Worm (Caenorhabditis elegans): ENCODE measurements around the gene nhr-219.

nhr-219 gene

DNA sequence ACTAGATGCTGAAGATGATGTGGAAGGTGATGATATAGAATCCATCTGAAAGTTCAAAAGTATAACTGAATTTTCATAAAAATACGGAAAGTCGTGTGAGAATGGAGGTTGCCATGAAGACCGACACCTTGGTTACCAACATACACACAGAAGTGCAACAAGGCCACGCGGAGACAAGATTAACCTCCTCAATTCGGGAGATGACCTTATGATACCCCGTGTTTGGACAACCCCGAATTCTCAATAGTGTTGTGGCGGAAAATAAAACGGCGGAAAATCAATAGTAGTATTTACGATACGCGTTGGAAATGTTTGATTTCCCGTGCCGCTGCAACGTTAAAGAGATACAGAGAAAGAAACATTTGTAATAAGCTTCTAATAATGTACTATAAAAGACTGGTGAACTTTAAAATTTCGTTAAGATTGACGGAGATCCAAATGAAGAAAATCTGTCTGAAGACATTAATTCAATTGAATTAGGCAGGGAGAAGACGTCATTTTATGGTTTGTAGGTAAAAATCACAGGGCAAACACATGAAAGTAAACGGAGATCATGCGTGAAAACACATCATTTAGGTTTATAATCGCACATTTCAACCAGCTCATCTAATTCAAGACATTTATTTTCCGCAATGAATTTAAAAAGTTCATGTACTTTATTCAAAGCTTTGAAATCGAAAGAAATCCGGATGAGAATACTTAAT lies 1.8 kb downstream of the nhr-219 start, which contains the start of gene nhr-44:
Gene nhr-44 (minus strand): TSS at position 51 of the 704 bp plus-strand sequence.
- TF ChIP-seq nhr-77 (tag; optimal IDR thresholded peaks at IDR 0.05) (no peak), aha-1 (tag) (peak; percentile 76), F37D6.2 (tag; optimal IDR thresholded peaks at IDR 0.05) (no peak), pqm-1 (tag; optimal IDR thresholded peaks at IDR 0.05) (no peak), jun-1 (tag; optimal IDR thresholded peaks at IDR 0.05) (no peak), lin-15B (tag; optimal IDR thresholded peaks at IDR 0.05) (no peak), aly-2 (tag; optimal IDR thresholded peaks at IDR 0.05) (no peak), mes-2 (tag; optimal IDR thresholded peaks at IDR 0.05; ENCODE audit: poor library complexity, severe bottlenecking) (no peak), mxl-2 (GFP tag; conservative IDR thresholded peaks at IDR 0.05) (no peak), sdz-12 (GFP tag; optimal IDR thresholded peaks at IDR 0.05) (no peak), hlh-30 (tag; optimal IDR thresholded peaks at IDR 0.05; ENCODE audit: insufficient read depth) (peak; percentile 46), nhr-28 (tag; optimal IDR thresholded peaks at IDR 0.05) (no peak), mdt-29 (GFP tag; IDR thresholded peaks at IDR 0.05) (no peak), F49E8.2 (tag; optimal IDR thresholded peaks at IDR 0.05; ENCODE audit: borderline replicate concordance) (no peak), lsy-2 (tag; optimal IDR thresholded peaks at IDR 0.05) (no peak), lin-38 (GFP tag; IDR thresholded peaks at IDR 0.05) (no peak), lin-13 (GFP tag; optimal IDR thresholded peaks at IDR 0.05) (no peak), nhr-42 (GFP tag; IDR thresholded peaks at IDR 0.05) (no peak), daf-16 (GFP tag; optimal IDR thresholded peaks at IDR 0.05) (no peak), daf-16 (tag; optimal IDR thresholded peaks at IDR 0.05) (peak; percentile 8)

DNA sequence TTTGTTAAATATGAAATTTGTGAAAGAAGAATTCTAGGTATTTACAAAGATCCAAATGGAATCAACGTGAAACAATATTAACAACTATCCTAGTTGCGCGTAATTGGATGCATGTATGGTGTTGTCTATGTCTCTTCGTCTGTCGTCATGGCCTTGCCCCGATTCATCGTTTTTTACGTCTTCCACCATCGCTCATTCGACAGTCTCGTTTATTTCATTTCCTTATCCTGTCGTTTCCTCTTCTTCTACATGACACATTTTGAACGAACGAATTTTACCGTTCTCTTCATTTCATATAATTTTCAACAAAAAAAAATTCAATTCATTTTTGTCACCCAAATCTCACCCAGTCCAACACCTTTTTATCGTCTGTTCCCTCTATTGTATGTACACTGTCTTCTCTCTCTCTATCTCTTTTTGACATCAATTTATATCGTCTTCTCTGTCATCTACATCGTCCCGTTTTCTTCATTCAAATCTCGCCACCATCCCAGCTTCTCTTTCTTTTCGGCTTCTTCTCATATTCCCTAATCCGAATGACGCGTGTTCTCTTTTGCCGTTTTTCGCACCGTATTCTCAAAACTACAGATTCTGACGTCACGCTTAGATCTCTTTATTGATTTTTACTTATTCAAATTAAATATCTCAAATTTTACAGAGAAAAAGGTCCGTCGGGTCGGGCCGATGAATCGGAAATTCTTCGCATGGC lies 9.4 kb downstream of the nhr-219 start, which contains the start of gene ttc-17:
Gene ttc-17 (plus strand): TSS at position 659 of the 709 bp plus-strand sequence.
- no peak for TF ChIP-seq lin-39 (tag; optimal IDR thresholded peaks at IDR 0.05)
- TF ChIP-seq nhr-48 (tag; optimal IDR thresholded peaks at IDR 0.05): no peak
- no peak for TF ChIP-seq lin-29 (GFP tag; IDR thresholded peaks at IDR 0.05)
- TF ChIP-seq T26A8.4 (GFP tag; IDR thresholded peaks at IDR 0.05): no peak
- TF ChIP-seq Y75B8A.6 (GFP tag; IDR thresholded peaks at IDR 0.05): no peak
- TF ChIP-seq D1046.2 (GFP tag; IDR thresholded peaks at IDR 0.05): no peak
- TF ChIP-seq set-16 (GFP tag; IDR thresholded peaks at IDR 0.05): no peak
- no peak for TF ChIP-seq vab-7 (GFP tag; IDR thresholded peaks at IDR 0.05)
- TF ChIP-seq nhr-25 (tag; optimal IDR thresholded peaks at IDR 0.05; ENCODE audit: borderline replicate concordance, insufficient read depth): peak; percentile 69
- TF ChIP-seq hlh-30 (tag; optimal IDR thresholded peaks at IDR 0.05; ENCODE audit: insufficient read depth): peak; percentile 26
- TF ChIP-seq nhr-11 (tag; optimal IDR thresholded peaks at IDR 0.05): no peak
- TF ChIP-seq snpc-1.2 (GFP tag; IDR thresholded peaks at IDR 0.05): 0 out of 2 replicates have a peak, but pooled peaks have one; percentile 29
- TF ChIP-seq unc-62 (GFP tag; optimal IDR thresholded peaks at IDR 0.05 in 1 of 2): peak in 1 of 2 experiments; percentile 16
- TF ChIP-seq unc-62 (tag; optimal IDR thresholded peaks at IDR 0.05): no peak
- no peak for TF ChIP-seq tag-97 (GFP tag; IDR thresholded peaks at IDR 0.05)
- TF ChIP-seq snpc-4 (tag; optimal IDR thresholded peaks at IDR 0.05): no peak
- no peak for TF ChIP-seq R02D3.7 (tag; optimal IDR thresholded peaks at IDR 0.05)

DNA sequence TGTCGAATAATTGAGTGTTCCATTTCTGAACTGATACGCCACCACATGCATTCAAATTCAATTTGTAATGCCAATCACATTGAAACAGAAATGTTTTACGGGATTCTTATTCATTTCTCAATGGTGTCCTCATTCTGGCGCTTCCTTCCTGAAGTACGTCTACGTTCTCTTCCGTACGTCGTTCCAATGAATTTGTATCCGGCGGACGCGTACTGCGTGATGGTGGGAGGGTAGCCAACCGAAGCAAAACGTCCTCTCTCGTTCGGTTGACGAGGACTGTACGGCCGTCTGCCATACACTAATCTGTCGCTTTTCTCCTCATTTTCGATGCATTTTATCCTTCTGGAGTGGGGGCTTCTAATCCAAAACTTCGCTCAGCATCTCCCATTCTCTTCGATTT lies 16.1 kb downstream of the nhr-219 start:
- TF ChIP-seq ZK337.2 (GFP tag; IDR thresholded peaks at IDR 0.05) (no peak), madf-9 (GFP tag; conservative IDR thresholded peaks at IDR 0.05) (0 out of 2 replicates have a peak, but pooled peaks have one; percentile 20), unc-62 (GFP tag; optimal IDR thresholded peaks at IDR 0.05 in 1 of 2) (peak in 1 of 2 experiments; percentile 95), unc-62 (tag; optimal IDR thresholded peaks at IDR 0.05) (no peak), php-3 (GFP tag; IDR thresholded peaks at IDR 0.05) (0 out of 2 replicates have a peak, but pooled peaks have one; percentile 17)
